Fruit fly (Drosophila melanogaster) S2 (cell line): ENCODE data around the gene NimC2.

Experiments used
- CG8478 ChIP-seq: fragments of >200 bp; optimal IDR thresholded peaks from 2 replicates; lab custom pipeline; 2018
- CTCF ChIP-seq, 2 experiments: fragments of >200 bp; optimal IDR thresholded peaks; 2 replicates each; lab custom pipeline; 2018

DNA sequence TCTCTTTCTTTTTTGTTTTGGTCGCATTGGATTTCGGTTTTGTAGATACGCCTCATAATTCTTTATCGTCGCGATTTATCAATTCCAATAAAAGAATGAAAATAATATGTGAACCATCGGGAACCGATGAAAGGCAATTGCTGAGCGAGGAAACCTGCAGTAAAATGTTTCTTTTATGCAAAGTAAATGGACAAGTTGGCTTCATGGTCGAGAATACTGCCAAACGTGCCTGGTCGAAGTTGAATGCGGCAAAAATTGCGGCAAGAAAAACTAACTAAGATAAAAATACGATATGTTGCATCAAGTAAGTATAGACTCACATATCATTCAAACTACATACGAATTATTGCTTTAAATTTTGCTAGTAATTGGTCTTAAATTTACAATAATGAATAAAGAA is 27.9 kb downstream of the NimC2 start, which contains the start of gene CG42692:
- no peak for TF ChIP-seq CTCF (optimal IDR thresholded peaks at IDR 0.05; lab: Kevin White, UChicago)
- no peak for TF ChIP-seq CG8478 (lab: Kevin White, UChicago)
